Worm (Caenorhabditis elegans) whole organism, L3 larva: ENCODE results near the gene C56E6.2.

Source experiments
- ZK546.5 ChIP-seq: sonication (generic microtip); optimal IDR thresholded peaks from 2 replicates; lab custom pipeline; 2017; ENCODE audit warnings: missing biosample characterization, missing genetic modification characterization
- aly-2 ChIP-seq: fragments of 150-350 bp; optimal IDR thresholded peaks from 2 replicates; lab custom pipeline; 2014; ENCODE audit warnings: missing biosample characterization, missing genetic modification characterization
- ama-1 ChIP-seq: fragments of 150-350 bp; optimal IDR thresholded peaks from 2 replicates; lab custom pipeline; 2018
- ceh-16 ChIP-seq: sonication (generic microtip); optimal IDR thresholded peaks from 2 replicates; lab custom pipeline; 2017; ENCODE audit warnings: missing biosample characterization, missing genetic modification characterization
- ceh-9 ChIP-seq: sonication (generic microtip); optimal IDR thresholded peaks from 2 replicates; lab custom pipeline; 2018; ENCODE audit warnings: missing biosample characterization, missing genetic modification characterization
- egl-27 ChIP-seq: sonication (generic microtip); optimal IDR thresholded peaks from 4 replicates; lab custom pipeline; 2017; ENCODE audit warnings: missing biosample characterization, missing genetic modification reagents, missing genetic modification characterization
- egl-5 ChIP-seq: fragments of 150-350 bp; optimal IDR thresholded peaks from 2 replicates; lab custom pipeline; 2017; ENCODE audit warnings: missing biosample characterization, missing genetic modification reagents, missing genetic modification characterization, inconsistent platforms
- elt-2 ChIP-seq: sonication (generic microtip); optimal IDR thresholded peaks from 2 replicates; lab custom pipeline; 2016; ENCODE audit warnings: missing genetic modification reagents, mild to moderate bottlenecking, missing genetic modification characterization, missing compliant biosample characterization
- elt-3 ChIP-seq, 3 experiments: fragments of 150-350 bp in 1 of 3; sonication (generic microtip) in 2 of 3; optimal IDR thresholded peaks; 2 replicates in 2 of 3; 4 replicates in 1 of 3; lab custom pipeline; 2014 to 2017; ENCODE audit warnings: missing biosample characterization in 3 of 3, missing genetic modification characterization in 3 of 3
- eor-1 ChIP-seq, 2 experiments: fragments of 150-350 bp; optimal IDR thresholded peaks; 2 replicates each; lab custom pipeline; 2014 to 2018; ENCODE audit warnings: missing biosample characterization in 2 of 2, missing genetic modification characterization in 2 of 2
- fkh-2 ChIP-seq: fragments of 150-350 bp; optimal IDR thresholded peaks from 2 replicates; lab custom pipeline; 2014; ENCODE audit warnings: missing biosample characterization, missing genetic modification reagents, missing genetic modification characterization
- hmg-11 ChIP-seq: sonication (generic microtip); optimal IDR thresholded peaks from 2 replicates; lab custom pipeline; 2016; ENCODE audit warnings: missing genetic modification characterization, missing compliant biosample characterization
- jun-1 ChIP-seq: fragments of 150-350 bp; optimal IDR thresholded peaks from 2 replicates; lab custom pipeline; 2014; ENCODE audit warnings: missing biosample characterization, missing genetic modification reagents, missing genetic modification characterization
- lin-39 ChIP-seq: fragments of 150-350 bp; optimal IDR thresholded peaks from 2 replicates; lab custom pipeline; 2018; ENCODE audit warnings: missing biosample characterization, missing genetic modification reagents, missing genetic modification characterization
- lsy-12 ChIP-seq: sonication (generic microtip); optimal IDR thresholded peaks from 2 replicates; lab custom pipeline; 2016; ENCODE audit warnings: mild to moderate bottlenecking, missing genetic modification characterization, missing compliant biosample characterization
- mdl-1 ChIP-seq: fragments of 150-350 bp; optimal IDR thresholded peaks from 2 replicates; lab custom pipeline; 2014; ENCODE audit warnings: missing biosample characterization, missing genetic modification characterization
- nfya-1 ChIP-seq: sonication (generic microtip); optimal IDR thresholded peaks from 2 replicates; lab custom pipeline; 2017; ENCODE audit warnings: missing genetic modification characterization, mild to moderate bottlenecking, missing compliant biosample characterization, antibody characterized with exemption, moderate library complexity; ENCODE audit not compliant: insufficient read depth
- nhr-11 ChIP-seq: fragments of 150-350 bp; optimal IDR thresholded peaks from 2 replicates; lab custom pipeline; 2014; ENCODE audit warnings: missing biosample characterization, missing genetic modification characterization
- nhr-23 ChIP-seq: fragments of 150-350 bp; optimal IDR thresholded peaks from 2 replicates; lab custom pipeline; 2014; ENCODE audit warnings: missing biosample characterization, missing genetic modification reagents, missing genetic modification characterization
- nhr-237 ChIP-seq: fragments of 150-350 bp; optimal IDR thresholded peaks from 2 replicates; lab custom pipeline; 2014; ENCODE audit warnings: missing biosample characterization, missing genetic modification characterization
- nhr-28 ChIP-seq: fragments of 150-350 bp; optimal IDR thresholded peaks from 2 replicates; lab custom pipeline; 2014; ENCODE audit warnings: missing biosample characterization, missing genetic modification characterization
- nhr-67 ChIP-seq: fragments of 150-350 bp; optimal IDR thresholded peaks from 2 replicates; lab custom pipeline; 2014; ENCODE audit warnings: missing biosample characterization, missing genetic modification characterization
- nhr-76 ChIP-seq: fragments of 150-350 bp; sonication (generic microtip); optimal IDR thresholded peaks from 5 replicates; lab custom pipeline; 2014; ENCODE audit warnings: missing biosample characterization, missing genetic modification characterization
- nhr-77 ChIP-seq: fragments of 150-350 bp; optimal IDR thresholded peaks from 2 replicates; lab custom pipeline; 2014; ENCODE audit warnings: missing biosample characterization, missing genetic modification characterization
- pha-4 ChIP-seq: fragments of 150-350 bp; optimal IDR thresholded peaks from 2 replicates; lab custom pipeline; 2014; ENCODE audit warnings: missing biosample characterization, missing genetic modification reagents, missing genetic modification characterization
- pqm-1 ChIP-seq: fragments of 150-350 bp; optimal IDR thresholded peaks from 2 replicates; lab custom pipeline; 2017; ENCODE audit warnings: missing biosample characterization, missing genetic modification characterization, inconsistent platforms
- sea-2 ChIP-seq: fragments of 150-350 bp; sonication (generic microtip); optimal IDR thresholded peaks from 4 replicates; lab custom pipeline; 2014; ENCODE audit warnings: missing biosample characterization, missing genetic modification reagents, missing genetic modification characterization
- skn-1 ChIP-seq: fragments of 150-350 bp; optimal IDR thresholded peaks from 2 replicates; lab custom pipeline; 2014; ENCODE audit warnings: missing biosample characterization, missing genetic modification characterization
- snpc-4 ChIP-seq: fragments of 150-350 bp; optimal IDR thresholded peaks from 2 replicates; lab custom pipeline; 2014; ENCODE audit warnings: missing biosample characterization, missing genetic modification characterization
- unc-39 ChIP-seq: sonication (generic microtip); optimal IDR thresholded peaks from 4 replicates; lab custom pipeline; 2017; ENCODE audit warnings: missing biosample characterization, missing genetic modification characterization
- unc-62 ChIP-seq: fragments of 150-350 bp; sonication (generic microtip); optimal IDR thresholded peaks from 4 replicates; lab custom pipeline; 2014; ENCODE audit warnings: missing biosample characterization, missing genetic modification reagents, missing genetic modification characterization
- zag-1 ChIP-seq: fragments of 150-350 bp; optimal IDR thresholded peaks from 2 replicates; lab custom pipeline; 2014; ENCODE audit warnings: missing biosample characterization, missing genetic modification characterization
- ztf-4 ChIP-seq: fragments of 150-350 bp; optimal IDR thresholded peaks from 2 replicates; lab custom pipeline; 2014; ENCODE audit warnings: missing biosample characterization, missing genetic modification characterization

The C56E6.2 gene

ce11 chrII:6502826-6503225, 21.9 kb upstream of the C56E6.2 start, which contains the start of gene R05G9.1:
TSS of gene R05G9.1 (plus strand) at chrII:6503168.
- TF ChIP-seq nhr-23 (tag; lab: Kevin White, UChicago) = no peak
- TF ChIP-seq nhr-77 (tag; lab: Kevin White, UChicago) = no peak
- TF ChIP-seq elt-2 = no peak
- TF ChIP-seq hmg-11 (tag; lab: Kevin White, UChicago) = no peak
- no peak for TF ChIP-seq aly-2 (tag; lab: Kevin White, UChicago)
- no peak for TF ChIP-seq lsy-12 (tag; lab: Kevin White, UChicago)
- TF ChIP-seq ama-1 (lab: Kevin White, UChicago) = no peak
- no peak for TF ChIP-seq fkh-2 (tag; lab: Kevin White, UChicago)
- TF ChIP-seq ztf-4 (tag; lab: Kevin White, UChicago) = no peak
- TF ChIP-seq ceh-9 (tag; lab: Kevin White, UChicago) = no peak
- TF ChIP-seq pha-4 (tag; lab: Kevin White, UChicago) = no peak
- no peak for TF ChIP-seq sea-2 (GFP tag; lab: Kevin White, UChicago)
- no peak for TF ChIP-seq lin-39

- TF ChIP-seq nhr-76 = no peak
- TF ChIP-seq, all 47 proteins: peak for 0
Measured at ce11 chrII:6513357-6513756, 11.4 kb upstream of the C56E6.2 start.

DNA sequence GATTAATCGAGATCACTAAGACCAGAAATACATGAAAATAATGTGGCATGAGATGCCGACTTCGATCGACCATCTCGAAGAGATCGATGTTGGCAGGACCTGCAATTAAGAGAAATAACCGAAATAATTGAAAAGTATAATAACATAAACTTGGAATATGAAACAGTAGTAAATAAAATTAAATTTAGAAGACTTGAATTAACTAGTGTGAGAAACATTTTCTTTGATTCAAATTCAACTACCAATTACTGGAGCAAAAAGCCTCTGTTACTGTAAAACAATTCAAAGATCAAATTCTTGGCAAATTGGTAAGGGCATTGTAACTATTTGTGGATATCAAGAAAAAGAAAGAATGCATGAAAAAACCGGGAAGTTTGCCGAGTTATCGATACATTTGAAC, 10.8 kb upstream of the C56E6.2 start, which contains the start of gene R05G9R.1:
R05G9R.1 (minus strand) TSS at position 101 of the 400 bp plus-strand sequence.
- no peak for TF ChIP-seq hmg-11 (tag; lab: Kevin White, UChicago)
- TF ChIP-seq eor-1 (tag; optimal IDR thresholded peaks at IDR 0.05; lab: Kevin White, UChicago) = no peak
- no peak for TF ChIP-seq ZK546.5
- no peak for TF ChIP-seq nhr-67
- TF ChIP-seq skn-1 (tag; lab: Kevin White, UChicago) = no peak
- no peak for TF ChIP-seq nfya-1 (tag; lab: Kevin White, UChicago)
- no peak for TF ChIP-seq egl-27 (tag; lab: Kevin White, UChicago)
- no peak for TF ChIP-seq unc-39 (tag; lab: Kevin White, UChicago)
- TF ChIP-seq ceh-16 (tag; lab: Kevin White, UChicago) = no peak
- TF ChIP-seq ceh-9 (tag; lab: Kevin White, UChicago) = no peak
- no peak for TF ChIP-seq elt-3 (tag; optimal IDR thresholded peaks at IDR 0.05; lab: Kevin White, UChicago)
- no peak for TF ChIP-seq elt-2

DNA sequence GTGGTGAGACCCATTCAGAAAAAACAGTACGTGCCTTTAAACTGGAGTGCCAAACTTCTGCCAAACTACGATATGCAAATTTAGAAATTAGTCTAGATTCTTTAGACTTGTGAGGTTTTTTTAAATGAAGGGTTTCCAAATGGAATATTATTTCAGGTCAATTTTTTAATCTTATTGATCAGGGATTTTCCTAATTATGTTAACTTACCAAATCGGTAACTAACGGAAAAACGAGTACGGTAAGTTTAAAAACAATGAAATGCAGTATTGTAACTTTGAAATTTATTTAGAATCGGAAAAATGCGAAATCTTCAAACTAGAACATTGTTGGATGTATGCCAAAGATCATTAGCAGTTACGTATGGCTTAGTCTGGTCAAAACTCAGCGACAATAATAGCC, 8.5 kb upstream of the C56E6.2 start, which contains the start of gene C56E6.7:
C56E6.7 (plus strand) TSS at position 301 of the 400 bp plus-strand sequence.
- TF ChIP-seq skn-1 (tag; lab: Kevin White, UChicago) (no peak), nhr-28 (tag; lab: Kevin White, UChicago) (no peak), zag-1 (tag; lab: Kevin White, UChicago) (no peak), egl-5 (no peak), nhr-77 (tag; lab: Kevin White, UChicago) (no peak), snpc-4 (no peak), hmg-11 (tag; lab: Kevin White, UChicago) (no peak), nhr-76 (no peak), nhr-23 (tag; lab: Kevin White, UChicago) (no peak)

- TF ChIP-seq unc-62 (GFP tag; lab: Kevin White, UChicago) = no peak
- no peak for TF ChIP-seq elt-3 (tag; optimal IDR thresholded peaks at IDR 0.05; lab: Kevin White, UChicago)
- TF ChIP-seq mdl-1 (tag; lab: Kevin White, UChicago) = no peak
- no peak for TF ChIP-seq eor-1 (tag; optimal IDR thresholded peaks at IDR 0.05; lab: Kevin White, UChicago)
- TF ChIP-seq pqm-1 (tag; lab: Kevin White, UChicago) = no peak
- no peak for TF ChIP-seq nhr-237 (tag; lab: Kevin White, UChicago)
- TF ChIP-seq nhr-11 = no peak
- TF ChIP-seq egl-5 = no peak
- TF ChIP-seq jun-1 (tag; lab: Kevin White, UChicago) = no peak
- TF ChIP-seq ceh-16 (tag; lab: Kevin White, UChicago) = no peak
- TF ChIP-seq nhr-28 (tag; lab: Kevin White, UChicago) = no peak
- no peak for TF ChIP-seq egl-27 (tag; lab: Kevin White, UChicago)
Measured at ce11 chrII:6519703-6520102, 5.0 kb upstream of the C56E6.2 start.
